Fruit fly (Drosophila melanogaster): ENCODE measurements around the gene hep.

Gene hep

dm6 chrX:13105220-13105619 lies 15.0 kb upstream of the hep start (continued):
- TF ChIP-seq HLH3B (GFP tag; IDR thresholded peaks at IDR 0.05): no peak
- peak; percentile 3 for TF ChIP-seq gro (GFP tag; optimal IDR thresholded peaks at IDR 0.05)
- TF ChIP-seq cwo (GFP tag; optimal IDR thresholded peaks at IDR 0.05): no peak
- no peak for TF ChIP-seq Ada2b (GFP tag; IDR thresholded peaks at IDR 0.05)
- TF ChIP-seq CHES-1-like (GFP tag; optimal IDR thresholded peaks at IDR 0.05): no peak
- TF ChIP-seq stc (GFP tag; IDR thresholded peaks at IDR 0.05): no peak
- TF ChIP-seq CG12155 (GFP tag; optimal IDR thresholded peaks at IDR 0.05): no peak
- no peak for TF ChIP-seq Ssrp (tag; optimal IDR thresholded peaks at IDR 0.05)
- no peak for TF ChIP-seq phol (tag; optimal IDR thresholded peaks at IDR 0.05)
- peak; percentile 32 for TF ChIP-seq CG13894 (tag; optimal IDR thresholded peaks at IDR 0.05)
- TF ChIP-seq ken (GFP tag; IDR thresholded peaks at IDR 0.05): 0 out of 3 replicates have a peak, but pooled peaks have one; percentile 4
- no peak for TF ChIP-seq lilli (GFP tag; optimal IDR thresholded peaks at IDR 0.05)
- TF ChIP-seq HmgD (GFP tag; optimal IDR thresholded peaks at IDR 0.05): no peak
- no peak for TF ChIP-seq Dad (GFP tag; optimal IDR thresholded peaks at IDR 0.05)
- no peak for TF ChIP-seq Pdp1 (GFP tag; optimal IDR thresholded peaks at IDR 0.05)
- no peak for TF ChIP-seq sisA (GFP tag; IDR thresholded peaks at IDR 0.05)
- TF ChIP-seq CG13424 (tag; optimal IDR thresholded peaks at IDR 0.05): peak; percentile 21
- TF ChIP-seq B-H1 (GFP tag; IDR thresholded peaks at IDR 0.05): no peak
- TF ChIP-seq CG1792 (GFP tag; optimal IDR thresholded peaks at IDR 0.05): no peak
- no peak for TF ChIP-seq CG17829 (tag; optimal IDR thresholded peaks at IDR 0.05)
- TF ChIP-seq CG1233 (GFP tag; optimal IDR thresholded peaks at IDR 0.05): no peak
- no peak for TF ChIP-seq CG43689 (GFP tag; IDR thresholded peaks at IDR 0.05)
- no peak for TF ChIP-seq CG10366 (GFP tag; IDR thresholded peaks at IDR 0.05)
- no peak for TF ChIP-seq cad (GFP tag; optimal IDR thresholded peaks at IDR 0.05)
- TF ChIP-seq CG4360 (GFP tag; IDR thresholded peaks at IDR 0.05): no peak
- no peak for TF ChIP-seq CG4854 (GFP tag; optimal IDR thresholded peaks at IDR 0.05)
- no peak for TF ChIP-seq CG9437 (GFP tag; optimal IDR thresholded peaks at IDR 0.05)
- TF ChIP-seq da (GFP tag; optimal IDR thresholded peaks at IDR 0.05): no peak
- TF ChIP-seq CG42726 (GFP tag; IDR thresholded peaks at IDR 0.05; ENCODE audit: partially characterized antibody): no peak
- no peak for TF ChIP-seq pzg (GFP tag; optimal IDR thresholded peaks at IDR 0.05)
- peak; percentile 52 for TF ChIP-seq sug (tag; optimal IDR thresholded peaks at IDR 0.05)
- TF ChIP-seq CG14441 (GFP tag; IDR thresholded peaks at IDR 0.05): no peak
- no peak for TF ChIP-seq grn (GFP tag; optimal IDR thresholded peaks at IDR 0.05)
- TF ChIP-seq chm (GFP tag; IDR thresholded peaks at IDR 0.05): no peak
- TF ChIP-seq D (optimal IDR thresholded peaks at IDR 0.05): no peak
- no peak for TF ChIP-seq D (GFP tag; optimal IDR thresholded peaks at IDR 0.05)
- TF ChIP-seq ara (GFP tag; IDR thresholded peaks at IDR 0.05): no peak
- no peak for TF ChIP-seq NK7.1 (GFP tag; optimal IDR thresholded peaks at IDR 0.05)
- peak; percentile 2 for TF ChIP-seq NfI (GFP tag; optimal IDR thresholded peaks at IDR 0.05)
- TF ChIP-seq vnd (GFP tag; IDR thresholded peaks at IDR 0.05; ENCODE audit: partially characterized antibody): no peak
- TF ChIP-seq CG15011 (GFP tag; optimal IDR thresholded peaks at IDR 0.05): no peak
- TF ChIP-seq CG10321 (GFP tag; IDR thresholded peaks at IDR 0.05): no peak
- TF ChIP-seq CG7987 (GFP tag; optimal IDR thresholded peaks at IDR 0.05): no peak
- TF ChIP-seq HLHmδ (GFP tag; optimal IDR thresholded peaks at IDR 0.05): no peak
- no peak for TF ChIP-seq CG18262 (tag; optimal IDR thresholded peaks at IDR 0.05)
- no peak for TF ChIP-seq CG6854 (GFP tag; optimal IDR thresholded peaks at IDR 0.05)
- no peak for TF ChIP-seq h (optimal IDR thresholded peaks at IDR 0.05)
- no peak for TF ChIP-seq CG4424 (GFP tag; optimal IDR thresholded peaks at IDR 0.05)
- TF ChIP-seq CG10565 (GFP tag; optimal IDR thresholded peaks at IDR 0.05): no peak
- no peak for TF ChIP-seq run (tag; optimal IDR thresholded peaks at IDR 0.05)
- no peak for TF ChIP-seq Antp (GFP tag; optimal IDR thresholded peaks at IDR 0.05)
- TF ChIP-seq trh (GFP tag; optimal IDR thresholded peaks at IDR 0.05): no peak
- peak; percentile 22 for TF ChIP-seq CG12219 (GFP tag; optimal IDR thresholded peaks at IDR 0.05)

All from whole organism, embryonic.